Fruit fly (Drosophila melanogaster) whole organism: ENCODE results near the gene CG17746.

Source experiments
- CG8478 ChIP-seq: fragments of >200 bp; optimal IDR thresholded peaks from 2 replicates; lab custom pipeline; 2018; ENCODE audit warnings: inconsistent platforms
- Dll ChIP-seq: fragments of >200 bp; optimal IDR thresholded peaks from 2 replicates; lab custom pipeline; 2017
- EcR ChIP-seq, 2 experiments: fragments of >200 bp; optimal IDR thresholded peaks; 2 replicates each; lab custom pipeline; 2017; ENCODE audit warnings: missing biosample characterization in 2 of 2, missing genetic modification characterization in 2 of 2, missing genetic modification reagents in 2 of 2
- pan ChIP-seq: fragments of >200 bp; optimal IDR thresholded peaks from 2 replicates; lab custom pipeline; 2017
- psq ChIP-seq: fragments of >200 bp; optimal IDR thresholded peaks from 2 replicates; lab custom pipeline; 2017
- usp ChIP-seq: fragments of >200 bp; optimal IDR thresholded peaks from 2 replicates; lab custom pipeline; 2017; ENCODE audit warnings: missing biosample characterization, missing genetic modification characterization, mixed read lengths

Gene CG17746

DNA sequence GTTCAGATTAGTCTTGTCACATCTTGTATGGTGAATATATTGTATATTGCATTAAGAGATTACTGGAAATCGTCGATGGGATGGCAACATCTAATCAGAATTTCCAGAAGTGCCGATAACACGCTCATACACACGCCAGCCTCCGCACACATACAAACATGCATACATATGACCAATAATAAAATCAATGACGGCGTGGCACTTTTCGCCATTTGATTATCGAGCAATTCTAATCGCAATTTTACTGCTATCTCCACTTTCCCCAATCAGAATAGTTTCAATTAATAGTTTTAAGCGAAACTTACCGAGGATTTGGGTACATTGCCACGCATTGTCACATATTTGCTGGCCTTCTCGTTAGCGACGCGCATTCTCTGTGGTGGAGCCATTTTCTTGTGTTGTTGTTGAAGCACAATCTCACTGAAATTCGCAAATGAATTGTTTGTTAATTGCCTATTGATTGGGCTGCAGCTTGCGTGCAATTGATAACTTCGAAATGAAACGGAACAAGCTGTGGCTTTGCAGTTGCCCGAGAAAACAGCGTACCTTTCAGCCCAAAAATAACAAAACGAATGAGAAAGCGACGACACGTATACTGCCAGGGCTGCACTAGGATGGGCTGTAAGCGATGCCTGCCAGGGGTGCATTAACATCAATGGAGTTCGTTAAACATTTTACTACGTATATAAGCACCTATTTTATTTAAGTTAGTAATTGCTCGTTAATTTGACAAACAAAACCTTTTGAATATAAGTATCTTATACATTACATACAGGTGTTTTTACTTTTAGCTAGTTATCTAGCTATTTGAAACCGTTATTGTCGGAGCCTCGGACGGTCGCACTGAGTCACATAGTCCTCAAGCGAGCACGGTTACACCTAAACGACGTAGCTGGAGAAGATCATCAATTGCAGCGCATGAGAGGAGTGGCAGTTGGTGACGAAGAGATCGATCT is 40.7 kb downstream of the CG17746 start, which contains the start of the genes CG32276 and gry:
TSS of gene CG32276 (minus strand) at position 601 of the 956 bp plus-strand sequence.
TSS of gene gry (plus strand) at position 644 of the 956 bp plus-strand sequence.
- no peak for TF ChIP-seq pan (lab: Kevin White, UChicago)
- TF ChIP-seq usp (GFP tag; lab: Kevin White, UChicago): no peak
- no peak for TF ChIP-seq Dll (lab: Kevin White, UChicago)
- no peak for TF ChIP-seq psq (lab: Kevin White, UChicago)
- no peak for TF ChIP-seq CG8478 (lab: Kevin White, UChicago)
- TF ChIP-seq EcR (GFP tag; optimal IDR thresholded peaks at IDR 0.05; lab: Kevin White, UChicago): no peak

DNA sequence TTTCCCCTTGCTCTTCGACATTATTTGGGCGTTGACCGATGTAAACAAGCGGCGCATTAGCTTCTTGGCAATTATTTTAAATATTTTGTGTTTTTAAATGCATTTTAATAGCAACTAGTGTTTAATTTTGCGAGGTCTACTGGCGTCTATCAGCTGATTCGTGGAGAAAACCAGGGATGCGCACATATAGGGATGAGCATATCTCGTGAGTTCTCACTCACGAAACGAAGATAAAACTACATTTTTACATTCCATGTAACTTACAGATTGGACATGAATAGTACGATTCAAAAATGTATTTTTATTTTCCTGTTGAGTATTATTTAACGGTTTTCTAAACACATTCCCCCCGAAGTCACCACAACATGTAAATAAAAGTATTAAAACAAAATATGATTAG is 41.9 kb downstream of the CG17746 start, which contains the start of gene CG14966:
TSS of gene CG14966 (minus strand) at position 168 of the 400 bp plus-strand sequence.
- no peak for TF ChIP-seq psq (lab: Kevin White, UChicago)
- no peak for TF ChIP-seq EcR (GFP tag; optimal IDR thresholded peaks at IDR 0.05; lab: Kevin White, UChicago)
- TF ChIP-seq Dll (lab: Kevin White, UChicago): no peak
- no peak for TF ChIP-seq pan (lab: Kevin White, UChicago)
- no peak for TF ChIP-seq CG8478 (lab: Kevin White, UChicago)
- TF ChIP-seq usp (GFP tag; lab: Kevin White, UChicago): no peak

DNA sequence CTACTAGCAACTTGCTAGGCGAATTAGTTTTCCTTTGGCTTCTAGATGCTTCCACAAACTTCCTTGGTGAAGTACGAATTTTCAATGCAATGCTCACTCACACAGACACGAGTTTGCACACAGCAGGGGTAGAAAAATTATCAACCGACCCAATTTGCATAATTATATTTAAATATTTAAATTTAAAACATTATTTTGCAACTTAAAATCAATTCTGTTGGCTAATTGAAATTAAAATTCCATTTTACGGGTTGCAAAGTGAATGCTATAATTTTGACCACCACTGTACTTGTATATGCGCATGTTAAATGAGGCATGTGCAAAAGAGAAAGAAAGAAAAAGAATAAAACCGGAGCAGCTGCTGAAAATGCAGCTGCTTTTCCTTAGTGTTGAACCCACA is 45.3 kb downstream of the CG17746 start:
- no peak for TF ChIP-seq CG8478 (lab: Kevin White, UChicago)
- no peak for TF ChIP-seq psq (lab: Kevin White, UChicago)
- TF ChIP-seq usp (GFP tag; lab: Kevin White, UChicago): no peak
- no peak for TF ChIP-seq pan (lab: Kevin White, UChicago)
- TF ChIP-seq EcR (GFP tag; optimal IDR thresholded peaks at IDR 0.05; lab: Kevin White, UChicago): no peak
- TF ChIP-seq Dll (lab: Kevin White, UChicago): no peak

dm6 chr3L:3192912-3193311 is 46.5 kb downstream of the CG17746 start, which contains the start of gene Hsp83:
Gene Hsp83, plus strand, starts transcription at chr3L:3192969.
- TF ChIP-seq usp (GFP tag; lab: Kevin White, UChicago): no peak
- TF ChIP-seq EcR (GFP tag; optimal IDR thresholded peaks at IDR 0.05; lab: Kevin White, UChicago): no peak
- TF ChIP-seq Dll (lab: Kevin White, UChicago): no peak
- TF ChIP-seq CG8478 (lab: Kevin White, UChicago): no peak
- no peak for TF ChIP-seq psq (lab: Kevin White, UChicago)
- TF ChIP-seq pan (lab: Kevin White, UChicago): no peak

dm6 chr3L:3192333-3192894 is 47.0 kb downstream of the CG17746 start, which contains the start of gene CG14965:
Gene CG14965, minus strand, starts transcription at chr3L:3192491.
- TF ChIP-seq pan (lab: Kevin White, UChicago): no peak
- TF ChIP-seq psq (lab: Kevin White, UChicago): no peak
- no peak for TF ChIP-seq Dll (lab: Kevin White, UChicago)
- TF ChIP-seq CG8478 (lab: Kevin White, UChicago): no peak
- TF ChIP-seq usp (GFP tag; lab: Kevin White, UChicago): no peak
- TF ChIP-seq EcR (GFP tag; optimal IDR thresholded peaks at IDR 0.05; lab: Kevin White, UChicago): no peak

DNA sequence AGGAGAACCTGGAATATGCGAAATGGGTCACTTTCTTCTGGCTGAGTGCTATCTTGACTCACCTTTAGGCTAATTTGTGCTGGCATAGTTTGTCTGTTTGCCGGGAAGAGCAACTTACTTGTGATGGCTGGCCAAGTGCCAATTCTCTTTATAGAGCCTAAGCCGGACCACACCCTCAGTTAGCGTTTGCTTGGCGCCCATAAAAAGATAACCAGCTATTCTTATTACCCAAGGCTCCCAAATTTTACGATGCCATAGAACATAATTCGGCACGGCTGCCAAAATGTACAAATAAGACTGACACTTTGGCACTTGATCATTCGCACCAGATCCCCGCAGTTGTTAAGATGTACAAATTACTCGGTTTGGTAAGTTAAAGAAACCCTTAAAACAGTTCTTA is 49.7 kb downstream of the CG17746 start, which contains the start of the genes CG42525 and CG14958:
TSS of gene CG42525 (minus strand) at position 101 of the 400 bp plus-strand sequence.
TSS of gene CG14958 (plus strand) at position 332 of the 400 bp plus-strand sequence.
- TF ChIP-seq pan (lab: Kevin White, UChicago) (no peak), CG8478 (lab: Kevin White, UChicago) (no peak), Dll (lab: Kevin White, UChicago) (no peak), EcR (GFP tag; optimal IDR thresholded peaks at IDR 0.05; lab: Kevin White, UChicago) (no peak), psq (lab: Kevin White, UChicago) (no peak), usp (GFP tag; lab: Kevin White, UChicago) (no peak)

DNA sequence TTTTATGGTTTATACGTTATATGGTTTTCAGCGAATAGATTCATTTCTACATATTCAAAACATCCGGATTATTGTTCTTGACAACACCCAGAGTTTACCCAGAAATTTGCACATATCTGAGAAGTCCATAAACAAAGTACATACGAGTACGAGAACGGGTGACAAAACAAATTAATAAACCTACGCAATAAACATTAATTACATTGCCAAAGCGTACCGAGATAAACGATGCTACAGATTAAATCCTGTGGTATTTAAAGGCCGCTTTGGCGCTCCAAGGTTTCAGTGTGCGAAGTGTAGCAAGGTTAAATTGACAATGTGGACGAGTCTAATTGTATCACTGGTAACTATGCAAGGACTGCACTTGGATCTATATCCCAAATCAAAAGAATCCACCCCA is 52.1 kb downstream of the CG17746 start, which contains the start of gene CG14957:
TSS of gene CG14957 (plus strand) at position 301 of the 400 bp plus-strand sequence.
- TF ChIP-seq psq (lab: Kevin White, UChicago) (no peak), EcR (GFP tag; optimal IDR thresholded peaks at IDR 0.05; lab: Kevin White, UChicago) (no peak), CG8478 (lab: Kevin White, UChicago) (no peak), pan (lab: Kevin White, UChicago) (no peak), Dll (lab: Kevin White, UChicago) (no peak), usp (GFP tag; lab: Kevin White, UChicago) (no peak)
